Worm (Caenorhabditis elegans) whole organism, L3 larva: ENCODE results near the gene Y97E10AR.3.

Source experiments
- ama-1 ChIP-seq: fragments of 150-350 bp; optimal IDR thresholded peaks from 2 replicates; lab custom pipeline; 2018
- ceh-82 ChIP-seq: fragments of 150-350 bp; optimal IDR thresholded peaks from 2 replicates; lab custom pipeline; 2014; ENCODE audit warnings: missing biosample characterization, missing genetic modification characterization
- lin-15B ChIP-seq: fragments of 150-350 bp; optimal IDR thresholded peaks from 2 replicates; lab custom pipeline; 2014; ENCODE audit warnings: missing biosample characterization, missing genetic modification characterization
- nhr-12 ChIP-seq: fragments of 150-350 bp; optimal IDR thresholded peaks from 2 replicates; lab custom pipeline; 2014; ENCODE audit warnings: missing biosample characterization, missing genetic modification characterization
- nhr-28 ChIP-seq: fragments of 150-350 bp; optimal IDR thresholded peaks from 2 replicates; lab custom pipeline; 2014; ENCODE audit warnings: missing biosample characterization, missing genetic modification characterization
- nhr-76 ChIP-seq: fragments of 150-350 bp; sonication (generic microtip); optimal IDR thresholded peaks from 5 replicates; lab custom pipeline; 2014; ENCODE audit warnings: missing biosample characterization, missing genetic modification characterization
- pha-4 ChIP-seq: fragments of 150-350 bp; optimal IDR thresholded peaks from 2 replicates; lab custom pipeline; 2014; ENCODE audit warnings: missing biosample characterization, missing genetic modification reagents, missing genetic modification characterization
- pqm-1 ChIP-seq: fragments of 150-350 bp; optimal IDR thresholded peaks from 2 replicates; lab custom pipeline; 2017; ENCODE audit warnings: missing biosample characterization, missing genetic modification characterization, inconsistent platforms
- snpc-4 ChIP-seq: fragments of 150-350 bp; optimal IDR thresholded peaks from 2 replicates; lab custom pipeline; 2014; ENCODE audit warnings: missing biosample characterization, missing genetic modification characterization

DNA sequence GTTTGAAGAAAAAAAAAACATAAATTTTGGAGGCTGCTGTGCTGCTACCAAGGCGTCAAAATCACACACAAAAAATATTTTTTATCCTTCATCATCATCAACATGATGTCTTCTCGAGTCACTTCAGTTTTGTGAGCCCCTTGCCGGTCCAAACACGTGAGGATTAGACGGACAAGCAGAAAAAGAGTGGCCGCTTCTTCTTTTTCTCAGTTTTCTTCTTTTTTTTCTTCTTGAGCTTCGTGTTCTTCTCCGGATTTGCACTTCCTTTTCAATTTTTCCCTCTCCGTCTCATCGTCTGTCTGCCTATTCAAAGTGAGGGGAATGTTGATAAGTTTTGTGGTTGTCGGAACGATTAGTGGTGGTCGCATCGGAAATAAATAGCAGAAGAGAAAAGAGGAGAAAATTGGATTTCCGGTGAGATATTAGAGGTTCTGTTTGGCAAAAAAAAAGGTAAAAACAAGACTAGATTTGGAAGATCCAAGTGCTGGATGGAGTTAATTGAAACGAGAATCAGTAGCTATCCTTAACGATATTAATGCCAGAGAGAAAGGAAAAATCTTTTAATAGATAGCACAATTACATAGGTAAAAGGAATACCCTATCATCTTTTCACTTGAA, 26.8 kb downstream of the Y97E10AR.3 start:
- no peak for TF ChIP-seq ama-1 (lab: Kevin White, UChicago)
- peak; percentile 30 for TF ChIP-seq lin-15B
- TF ChIP-seq nhr-28 (tag; lab: Kevin White, UChicago), result no peak
- peak; percentile 43 for TF ChIP-seq snpc-4 (tag; lab: Kevin White, UChicago)
- no peak for TF ChIP-seq nhr-76 (tag; lab: Kevin White, UChicago)
- TF ChIP-seq nhr-12 (tag; lab: Kevin White, UChicago), result no peak
- TF ChIP-seq pqm-1 (tag; lab: Kevin White, UChicago), result no peak
- no peak for TF ChIP-seq ceh-82 (tag; lab: Kevin White, UChicago)
- no peak for TF ChIP-seq pha-4
